Worm (Caenorhabditis elegans) whole organism, late embryonic: ENCODE measurements around the gene inx-3.

Source experiments
- ceh-24 ChIP-seq: sonication (generic microtip); optimal IDR thresholded peaks from 2 replicates; lab custom pipeline; 2016; ENCODE audit warnings: mild to moderate bottlenecking, missing genetic modification characterization, missing compliant biosample characterization
- elt-4 ChIP-seq: sonication (generic microtip); optimal IDR thresholded peaks from 2 replicates; lab custom pipeline; 2016; ENCODE audit warnings: missing genetic modification characterization, missing compliant biosample characterization
- syd-9 ChIP-seq: sonication (generic microtip); optimal IDR thresholded peaks from 2 replicates; lab custom pipeline; 2016; ENCODE audit warnings: mild to moderate bottlenecking, missing genetic modification characterization, moderate library complexity, missing compliant biosample characterization
- ttx-3 ChIP-seq: sonication (generic microtip); optimal IDR thresholded peaks from 2 replicates; lab custom pipeline; 2016; ENCODE audit warnings: missing genetic modification reagents, missing genetic modification characterization, missing compliant biosample characterization
- unc-42 ChIP-seq: sonication (generic microtip); optimal IDR thresholded peaks from 2 replicates; lab custom pipeline; 2016; ENCODE audit warnings: missing genotype, missing genetic modification characterization, missing compliant biosample characterization

DNA sequence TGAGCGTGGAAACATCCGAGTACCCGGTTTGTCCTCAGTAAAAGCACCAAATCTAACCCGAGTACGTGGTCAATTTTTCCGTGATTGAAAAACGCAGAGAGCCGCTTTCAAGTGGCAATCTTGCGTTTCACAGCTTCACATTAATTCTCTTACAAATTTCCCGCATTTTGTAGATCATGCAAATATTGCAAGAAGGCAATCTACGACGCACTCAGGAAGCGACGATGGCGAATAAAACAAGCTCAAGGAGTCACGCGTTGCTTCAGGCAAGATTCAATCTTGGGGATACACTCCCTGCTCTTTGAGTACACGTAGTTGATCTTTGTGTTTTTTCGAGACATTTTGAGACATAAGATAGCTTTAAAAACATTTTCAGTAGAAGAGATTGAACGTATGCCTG, 8.0 kb upstream of the inx-3 start:
- no peak for TF ChIP-seq ttx-3 (tag; lab: Kevin White, UChicago)
- TF ChIP-seq ceh-24 (tag; lab: Kevin White, UChicago): no peak
- no peak for TF ChIP-seq syd-9 (tag; lab: Kevin White, UChicago)
- TF ChIP-seq unc-42 (tag; lab: Kevin White, UChicago): no peak
- no peak for TF ChIP-seq elt-4
